Comparison of ENCODE assay signal across 1 worm cellular context in the genomic region with DNA sequence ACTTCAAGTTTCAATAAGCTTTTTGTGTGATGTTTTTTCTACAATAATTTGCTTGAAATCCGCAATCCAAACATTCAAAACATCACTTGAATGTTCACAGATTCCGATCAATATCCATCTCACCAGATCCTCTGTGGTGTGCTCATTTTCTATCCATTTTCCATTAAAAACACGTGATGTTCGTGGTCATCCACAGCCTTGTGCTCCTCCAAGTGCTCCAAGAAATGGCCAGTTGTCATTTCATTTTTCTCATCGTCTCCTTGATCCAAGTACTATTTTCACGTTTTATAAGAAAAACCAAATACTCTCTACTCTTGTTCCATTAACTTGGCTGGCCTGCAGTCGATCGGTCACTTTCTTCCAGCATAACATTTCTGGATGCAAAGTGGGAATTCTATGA.
A peak's percentile ranks its signal among the peaks of the same experiment; 100 is the strongest.
TF ChIP-seq lines count a peak whose summit lies in the region.

No protein-coding gene starts in this region.

TF ChIP-seq in whole organism, L1 larva, 84 proteins besides CTCF, POLR2A, EP300 and RAD21 (continued from another document):
- no peak for TF ChIP-seq vab-15 (tag; optimal IDR thresholded peaks at IDR 0.05; lab: Kevin White, UChicago)
- no peak for TF ChIP-seq ceh-90 (tag; optimal IDR thresholded peaks at IDR 0.05; lab: Kevin White, UChicago)
- TF ChIP-seq C04F5.9 (tag; optimal IDR thresholded peaks at IDR 0.05; lab: Kevin White, UChicago): no peak
- TF ChIP-seq lin-35 (GFP tag; optimal IDR thresholded peaks at IDR 0.05; lab: Kevin White, UChicago): no peak
- TF ChIP-seq nhr-77 (tag; optimal IDR thresholded peaks at IDR 0.05; lab: Kevin White, UChicago): no peak
- no peak for TF ChIP-seq fkh-8 (tag; optimal IDR thresholded peaks at IDR 0.05; lab: Kevin White, UChicago)
- TF ChIP-seq mab-9 (GFP tag; IDR thresholded peaks at IDR 0.05; lab: Robert Waterston, UW): no peak
- no peak for TF ChIP-seq ets-5 (GFP tag; IDR thresholded peaks at IDR 0.05; lab: Robert Waterston, UW)
- peak; percentile 20 to 34 for TF ChIP-seq lsy-2 (tag; optimal IDR thresholded peaks at IDR 0.05; lab: Kevin White, UChicago)
- TF ChIP-seq sup-37 (GFP tag; optimal IDR thresholded peaks at IDR 0.05; lab: Kevin White, UChicago): no peak
- no peak for TF ChIP-seq unc-86 (tag; optimal IDR thresholded peaks at IDR 0.05; lab: Kevin White, UChicago)
- TF ChIP-seq lin-14 (GFP tag; optimal IDR thresholded peaks at IDR 0.05; lab: Kevin White, UChicago): peak; percentile 78
- TF ChIP-seq zip-4 (GFP tag; optimal IDR thresholded peaks at IDR 0.05; lab: Kevin White, UChicago): no peak
- TF ChIP-seq xbp-1 (tag; optimal IDR thresholded peaks at IDR 0.05; lab: Kevin White, UChicago): no peak
- no peak for TF ChIP-seq jun-1 (tag; optimal IDR thresholded peaks at IDR 0.05; lab: Kevin White, UChicago)
- TF ChIP-seq hpl-2 (GFP tag; optimal IDR thresholded peaks at IDR 0.05; lab: Kevin White, UChicago): no peak
- TF ChIP-seq mdl-1 (tag; optimal IDR thresholded peaks at IDR 0.05; lab: Kevin White, UChicago): peak in 1 of 2 experiments; percentile 17
- peak; percentile 36 for TF ChIP-seq snu-23 (GFP tag; optimal IDR thresholded peaks at IDR 0.05; lab: Kevin White, UChicago)
- no peak for TF ChIP-seq nhr-12 (tag; optimal IDR thresholded peaks at IDR 0.05; lab: Kevin White, UChicago)
- TF ChIP-seq isw-1 (GFP tag; IDR thresholded peaks at IDR 0.05; lab: Robert Waterston, UW): no peak
- TF ChIP-seq fkh-4 (tag; optimal IDR thresholded peaks at IDR 0.05; lab: Kevin White, UChicago; ENCODE audit: borderline replicate concordance): no peak
- no peak for TF ChIP-seq pqm-1 (tag; optimal IDR thresholded peaks at IDR 0.05; lab: Kevin White, UChicago)
- TF ChIP-seq elt-3 (tag; optimal IDR thresholded peaks at IDR 0.05; lab: Kevin White, UChicago): no peak
- no peak for TF ChIP-seq ceh-88 (GFP tag; IDR thresholded peaks at IDR 0.05; lab: Robert Waterston, UW)
- TF ChIP-seq lir-3 (tag; optimal IDR thresholded peaks at IDR 0.05; lab: Kevin White, UChicago; ENCODE audit: poor library complexity): no peak
- peak; percentile 26 for TF ChIP-seq lin-39 (tag; optimal IDR thresholded peaks at IDR 0.05; lab: Kevin White, UChicago)
- TF ChIP-seq tbx-2 (tag; optimal IDR thresholded peaks at IDR 0.05; lab: Kevin White, UChicago): no peak
- TF ChIP-seq blmp-1 (tag; optimal IDR thresholded peaks at IDR 0.05; lab: Kevin White, UChicago): no peak
- TF ChIP-seq sptf-1 (tag; optimal IDR thresholded peaks at IDR 0.05; lab: Kevin White, UChicago): no peak
- no peak for TF ChIP-seq lin-15B (tag; optimal IDR thresholded peaks at IDR 0.05; lab: Kevin White, UChicago)
- no peak for TF ChIP-seq nhr-28 (tag; optimal IDR thresholded peaks at IDR 0.05; lab: Kevin White, UChicago)
- TF ChIP-seq pag-3 (tag; optimal IDR thresholded peaks at IDR 0.05; lab: Kevin White, UChicago; ENCODE audit: borderline replicate concordance, insufficient read depth): no peak
- TF ChIP-seq unc-30 (tag; optimal IDR thresholded peaks at IDR 0.05; lab: Kevin White, UChicago): no peak
- TF ChIP-seq nhr-19 (GFP tag; conservative IDR thresholded peaks at IDR 0.05; lab: Robert Waterston, UW): peak; percentile 60
- TF ChIP-seq nhr-71 (tag; optimal IDR thresholded peaks at IDR 0.05; lab: Kevin White, UChicago): peak; percentile 75
- peak; percentile 50 for TF ChIP-seq nhr-20 (tag; optimal IDR thresholded peaks at IDR 0.05; lab: Kevin White, UChicago)
- no peak for TF ChIP-seq F16B12.6 (tag; optimal IDR thresholded peaks at IDR 0.05; lab: Kevin White, UChicago)
- TF ChIP-seq C16A3.4 (tag; optimal IDR thresholded peaks at IDR 0.05; lab: Kevin White, UChicago): no peak
- TF ChIP-seq mep-1 (tag; optimal IDR thresholded peaks at IDR 0.05; lab: Kevin White, UChicago): no peak
- TF ChIP-seq grh-1 (GFP tag; IDR thresholded peaks at IDR 0.05; lab: Robert Waterston, UW): no peak
